Fruit fly (Drosophila melanogaster) whole organism, pupa: ENCODE data around the gene loh.
A peak's percentile ranks its signal among the peaks of the same experiment; 100 is the strongest.

Experiments used
- CG10348 ChIP-seq: fragments of 200-800 bp; sonication (Bioruptor generic); IDR thresholded peaks from 2 replicates; pipeline ENCODE4 v1.3.6; 2022; ENCODE audit warnings: missing biosample characterization, missing genetic modification characterization
- CG12605 ChIP-seq: fragments of 200-800 bp; sonication (Bioruptor generic); IDR thresholded peaks from 2 replicates; pipeline ENCODE4 v1.3.6; 2022; ENCODE audit warnings: missing biosample characterization, missing genetic modification characterization
- CG34367 ChIP-seq: fragments of 200-800 bp; sonication (Bioruptor generic); optimal IDR thresholded peaks from 2 replicates; lab custom pipeline; 2018; ENCODE audit warnings: missing biosample characterization, mild to moderate bottlenecking, missing genetic modification characterization
- CG8301 ChIP-seq: fragments of 200-800 bp; sonication (Bioruptor generic); optimal IDR thresholded peaks from 2 replicates; lab custom pipeline; 2018; ENCODE audit warnings: missing biosample characterization, mild to moderate bottlenecking, missing genetic modification characterization
- CG9948 ChIP-seq: fragments of 200-800 bp; sonication (Bioruptor generic); optimal IDR thresholded peaks from 2 replicates; lab custom pipeline; 2018; ENCODE audit warnings: missing biosample characterization, mild to moderate bottlenecking, missing genetic modification characterization, moderate library complexity
- Ets98B ChIP-seq: fragments of 200-800 bp; sonication (Bioruptor generic); IDR thresholded peaks from 2 replicates; pipeline ENCODE4 v1.3.6; 2022; ENCODE audit warnings: missing biosample characterization, missing genetic modification characterization
- Pif1B ChIP-seq: fragments of 200-800 bp; sonication (Bioruptor generic); optimal IDR thresholded peaks from 3 replicates; lab custom pipeline; 2016; ENCODE audit warnings: missing biosample characterization, missing genetic modification characterization
- Snoo ChIP-seq: fragments of 200-800 bp; sonication (Bioruptor generic); optimal IDR thresholded peaks from 3 replicates; lab custom pipeline; 2017; ENCODE audit warnings: missing biosample characterization, mild to moderate bottlenecking, missing genetic modification characterization, inconsistent platforms
- gl ChIP-seq: fragments of 200-800 bp; sonication (Bioruptor generic); optimal IDR thresholded peaks from 2 replicates; lab custom pipeline; 2018; ENCODE audit warnings: missing biosample characterization, mild to moderate bottlenecking, missing genetic modification characterization
- rn ChIP-seq: fragments of 200-800 bp; sonication (Bioruptor generic); IDR thresholded peaks from 2 replicates; pipeline ENCODE4 v1.3.6; 2022; ENCODE audit warnings: missing biosample characterization, missing genetic modification characterization

DNA sequence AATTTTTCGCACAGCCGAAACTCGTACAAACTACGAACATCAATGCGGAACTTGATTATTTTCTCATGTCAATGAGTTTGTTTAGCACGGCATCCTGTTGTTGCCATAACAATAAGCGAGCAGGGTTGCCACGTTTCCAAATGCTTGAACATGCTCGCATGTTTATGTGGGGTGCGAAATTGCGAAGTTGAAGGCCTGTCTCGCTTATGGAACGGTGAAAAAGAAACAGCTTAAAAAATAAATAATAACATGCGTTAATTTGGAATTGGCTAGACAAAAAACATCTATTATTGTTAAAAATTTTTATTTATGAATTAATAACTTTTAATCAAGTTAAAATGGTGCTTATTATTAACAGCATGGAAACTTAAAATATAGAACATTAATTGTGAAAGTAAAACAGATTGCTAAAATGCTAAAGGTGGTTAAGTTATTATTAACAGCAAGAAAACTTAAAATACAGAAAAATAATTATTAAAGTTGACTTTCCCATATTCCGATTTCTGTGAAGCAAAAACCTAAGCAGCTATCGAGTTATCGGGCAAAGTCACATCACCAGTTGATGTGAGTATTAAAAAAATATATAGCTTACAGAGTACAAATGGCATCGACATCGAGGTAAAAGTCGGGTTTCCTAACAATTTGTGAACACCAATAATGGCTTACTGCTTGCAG lies 11.4 kb upstream of the loh start, which contains the start of the genes Bug22 and TfIIB:
- TF ChIP-seq Snoo (tag; lab: Kevin White, UChicago) (peak; percentile 51), CG34367 (tag; lab: Kevin White, UChicago) (no peak), CG10348 (GFP tag; lab: Robert Waterston, UW) (no peak), Ets98B (GFP tag; lab: Robert Waterston, UW) (no peak; the same call in 1 of the 2 replicates), Pif1B (no peak), CG9948 (tag; lab: Kevin White, UChicago) (peak; percentile 46), gl (tag; lab: Kevin White, UChicago) (no peak), CG12605 (GFP tag; lab: Robert Waterston, UW) (no peak), CG8301 (tag; lab: Kevin White, UChicago) (no peak), rn (GFP tag; lab: Robert Waterston, UW) (0 out of 2 replicates have a peak, but pooled peaks have one; percentile 29)
